Fruit fly (Drosophila melanogaster): ENCODE data around the gene CG6048.
"Not testable (repeated sequence)": the region's sequence is repeated elsewhere in the genome, so short reads cannot be mapped to it uniquely, and the experiment has no call there.

Gene CG6048

DNA sequence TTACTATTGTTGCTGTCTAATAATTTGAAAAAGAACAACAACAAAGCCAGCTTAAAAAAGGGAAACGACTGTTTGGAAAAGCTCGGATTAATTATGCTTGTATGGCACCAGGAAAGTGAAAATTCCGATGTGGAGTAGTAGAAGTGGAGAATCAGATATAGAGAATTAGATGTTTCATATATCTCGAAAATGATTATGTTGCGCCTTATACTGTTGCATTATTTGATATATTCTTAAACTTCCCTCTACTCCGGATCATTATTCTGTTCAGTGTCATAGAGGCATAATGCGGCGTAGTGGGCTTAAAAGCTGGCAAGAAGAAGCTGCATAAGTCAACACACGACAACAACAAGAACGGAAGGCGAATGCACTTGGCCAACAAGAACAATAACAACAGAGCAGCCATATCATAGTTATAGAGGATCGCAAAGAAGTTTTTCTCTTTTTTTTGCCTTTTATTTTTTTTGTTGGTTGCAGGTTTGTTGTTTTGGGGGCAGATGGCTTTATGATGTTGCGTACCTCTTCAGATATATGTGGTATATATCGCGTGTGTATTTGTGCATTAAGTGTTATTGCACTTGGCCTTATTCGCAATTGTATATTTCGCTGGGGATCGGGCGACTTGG, 26.5 kb upstream of the CG6048 start:
- no peak for TF ChIP-seq noc (tag; optimal IDR thresholded peaks at IDR 0.05)

DNA sequence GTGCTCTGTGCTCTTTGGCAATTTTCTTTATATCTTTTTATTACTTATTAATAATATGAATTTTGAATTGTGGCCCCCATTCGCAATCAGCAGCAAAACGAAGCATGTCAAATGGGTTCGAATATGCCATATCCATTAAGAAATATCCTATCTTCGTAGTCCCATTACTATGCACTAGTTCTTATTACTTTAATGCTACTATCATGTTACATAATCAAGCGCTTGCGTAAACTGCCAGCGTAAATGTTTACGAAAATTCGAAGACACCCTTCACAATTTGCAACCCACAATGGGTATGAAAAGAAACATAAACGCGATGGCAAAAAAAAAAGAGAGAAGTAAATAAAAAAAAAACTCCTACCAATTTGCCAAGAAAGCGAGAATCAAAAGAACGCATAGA, 25.6 kb upstream of the CG6048 start:
- TF ChIP-seq noc (tag; optimal IDR thresholded peaks at IDR 0.05): peak; percentile 7

DNA sequence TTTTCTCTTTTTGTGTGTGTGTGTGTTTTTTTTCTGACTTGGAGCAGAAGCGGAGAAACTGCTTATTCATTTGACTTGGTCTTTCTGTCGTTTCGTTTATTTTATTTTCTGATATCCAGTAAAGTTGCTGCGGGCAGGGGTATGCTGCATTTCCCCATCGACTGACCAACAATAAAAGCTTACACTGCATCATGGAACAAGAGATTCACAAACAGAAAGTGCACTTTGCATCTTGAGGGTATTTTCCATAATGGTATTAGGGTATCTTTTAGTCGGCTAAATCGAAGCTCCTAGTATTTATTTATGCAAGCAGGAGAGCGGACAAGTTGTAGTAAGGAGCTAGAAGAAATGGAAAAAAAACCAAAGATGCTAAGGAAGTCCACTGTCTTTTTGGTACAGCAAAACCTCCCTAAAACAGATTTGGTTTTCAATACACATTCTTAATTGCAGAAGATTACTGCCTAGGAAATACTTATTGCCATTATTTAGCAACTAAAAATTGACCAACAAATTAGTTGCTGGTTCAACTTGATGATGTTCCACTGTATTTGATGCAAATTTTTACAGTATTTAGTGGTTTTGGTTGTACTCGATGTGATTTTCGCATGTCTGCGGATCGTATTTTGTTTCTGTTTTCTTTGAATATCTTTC, 19.9 kb upstream of the CG6048 start:
- peak; percentile 27 for TF ChIP-seq noc (tag; optimal IDR thresholded peaks at IDR 0.05)

DNA sequence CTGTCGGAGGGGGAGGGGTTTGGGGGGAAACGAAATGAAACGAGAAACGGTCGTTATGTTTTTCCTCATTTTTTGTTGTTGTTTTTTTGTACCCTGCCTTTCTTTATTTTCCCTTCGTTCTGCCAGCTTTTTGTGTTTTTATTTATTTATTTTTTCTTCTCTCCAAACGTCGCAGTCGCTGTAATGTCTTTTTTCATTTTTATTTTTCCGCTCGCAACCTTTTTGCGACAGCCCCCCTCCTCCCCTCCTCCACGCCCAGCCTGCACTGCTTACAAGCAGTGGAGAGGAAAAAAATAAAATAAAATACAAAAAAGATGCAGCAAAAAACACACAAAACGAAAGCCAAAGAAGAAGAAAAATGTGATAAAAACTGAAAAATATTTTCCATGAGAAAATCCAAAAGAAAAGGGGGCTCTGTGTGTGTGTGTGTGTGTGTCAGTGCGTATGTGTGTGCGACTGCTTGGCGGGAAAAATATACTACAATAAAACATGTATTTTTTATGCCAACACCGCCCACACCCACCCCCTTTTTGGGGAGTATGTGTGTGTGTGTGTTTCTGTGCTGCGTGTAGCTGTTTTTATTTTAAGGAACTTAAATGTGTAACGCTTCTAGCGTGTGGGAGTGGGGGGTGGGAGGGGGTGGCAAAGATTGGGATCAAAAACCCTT, 17.2 kb upstream of the CG6048 start:
- TF ChIP-seq noc (tag; optimal IDR thresholded peaks at IDR 0.05): no peak

DNA sequence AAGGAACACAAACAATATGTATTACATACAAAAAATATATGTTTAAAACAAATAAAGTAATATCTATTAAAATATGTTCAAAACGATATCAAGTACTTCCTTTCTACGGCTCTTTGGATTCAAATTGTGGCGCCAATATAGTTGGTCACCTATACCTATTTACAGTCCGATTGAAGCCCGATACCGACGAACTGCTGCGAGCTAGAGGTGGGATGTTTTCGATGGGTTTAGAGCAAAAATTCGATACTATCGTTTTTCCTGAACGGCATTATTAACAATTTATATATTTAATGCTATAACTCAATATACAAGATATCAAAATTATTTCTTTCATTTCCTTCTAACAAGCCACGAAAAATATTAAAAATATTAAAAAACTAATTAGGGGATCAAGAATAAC, 10.5 kb upstream of the CG6048 start:
- TF ChIP-seq noc (tag; optimal IDR thresholded peaks at IDR 0.05): no peak

- TF ChIP-seq noc (tag; optimal IDR thresholded peaks at IDR 0.05): not testable (repeated sequence)
Observed at dm6 chrX:5942306-5942705, 10.1 kb upstream of the CG6048 start, which contains the start of gene CG12728. Gene CG12728 (plus strand): TSS chrX:5942606.

DNA sequence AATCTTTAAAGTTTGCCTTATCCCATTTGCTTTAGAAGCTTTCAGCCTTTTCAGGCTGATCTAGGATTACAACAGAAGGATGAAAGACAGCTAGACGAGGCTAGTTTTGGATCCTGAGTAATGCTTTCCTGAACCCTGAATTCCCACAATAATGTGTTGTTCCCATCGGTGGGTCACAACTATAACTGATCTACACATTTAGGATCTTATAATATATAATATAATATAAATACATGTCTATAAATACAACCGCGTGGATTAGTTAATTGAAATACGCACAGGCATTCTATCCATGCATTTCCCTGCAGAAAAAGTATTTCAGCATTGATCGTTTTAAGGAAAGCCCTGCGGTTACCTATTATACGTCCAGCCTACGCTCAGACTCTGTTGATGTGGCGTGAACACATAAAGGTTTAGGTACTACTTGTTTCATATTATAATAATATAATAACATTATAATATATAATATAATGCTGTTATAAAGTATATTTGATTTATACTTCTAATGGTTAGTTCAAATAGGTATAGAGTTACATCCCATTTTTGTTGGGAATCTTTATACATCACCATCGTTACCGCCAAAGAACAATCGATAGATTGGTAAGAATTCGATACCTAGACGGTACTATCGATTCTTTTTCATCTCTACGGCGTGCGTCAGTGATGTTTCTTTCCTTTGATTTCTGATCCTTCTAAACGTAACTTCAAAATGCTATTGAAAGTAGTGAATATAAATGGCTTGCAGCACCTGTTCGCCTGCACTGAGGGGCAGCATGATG, 7.1 kb upstream of the CG6048 start, which contains the start of gene CG32756:
Gene CG32756 (plus strand): TSS at position 631 of the 779 bp plus-strand sequence.
- not testable (repeated sequence) for TF ChIP-seq noc (tag; optimal IDR thresholded peaks at IDR 0.05)

DNA sequence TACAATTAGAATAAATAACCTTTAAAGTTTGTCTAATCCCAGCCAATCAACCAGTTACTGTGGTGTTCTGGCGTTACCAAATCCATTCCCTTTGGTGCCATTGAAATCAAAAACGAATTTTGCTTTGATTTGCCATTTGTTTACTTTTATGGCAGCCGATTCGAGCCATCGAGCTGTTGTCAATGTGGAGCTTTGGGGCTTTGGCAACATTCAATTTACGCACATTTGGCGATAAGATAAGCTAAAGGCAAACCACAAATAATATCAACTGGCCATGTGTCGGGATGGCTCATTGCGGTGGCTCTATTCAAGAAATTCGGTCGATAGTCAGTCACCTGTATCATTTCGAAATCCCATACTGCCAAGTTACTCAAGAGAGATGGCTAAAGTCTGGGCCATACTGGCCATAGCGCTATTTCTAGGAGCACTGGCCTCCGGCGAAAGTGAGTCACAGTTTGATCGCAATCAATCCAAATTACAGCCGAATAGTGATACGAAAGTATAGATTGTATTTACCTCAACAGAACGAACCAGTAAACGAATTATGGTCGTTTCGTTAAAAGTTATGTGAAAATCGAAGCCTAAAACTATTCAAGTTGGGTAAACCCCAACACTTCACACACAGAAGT, 4.4 kb upstream of the CG6048 start, which contains the start of gene CG6041:
Gene CG6041 (plus strand): TSS at position 291 of the 629 bp plus-strand sequence.
- TF ChIP-seq noc (tag; optimal IDR thresholded peaks at IDR 0.05): peak; percentile 30

DNA sequence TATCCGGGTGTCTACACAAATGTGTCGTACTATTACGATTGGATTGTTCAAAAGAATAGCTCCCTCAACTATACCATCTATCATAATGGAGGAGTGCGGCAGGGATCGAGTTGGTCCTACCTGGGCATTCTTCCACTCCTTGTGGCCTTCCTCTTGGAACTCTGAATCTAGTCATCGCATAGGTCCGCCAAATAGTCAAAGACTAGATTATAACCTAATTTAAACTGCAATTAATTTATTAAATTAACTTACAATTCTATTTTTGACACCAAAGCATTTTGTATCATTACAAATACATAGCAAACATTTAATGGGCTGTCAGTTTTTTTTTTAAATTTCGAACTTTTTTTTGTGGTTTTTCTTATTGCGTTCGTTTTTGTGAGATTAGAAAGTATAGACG, 2.4 kb upstream of the CG6048 start, which contains the start of gene CG32755:
Gene CG32755 (plus strand): TSS at position 301 of the 400 bp plus-strand sequence.
- TF ChIP-seq noc (tag; optimal IDR thresholded peaks at IDR 0.05): no peak

dm6 chrX:5955207-5955679, 2.9 kb downstream of the CG6048 start, which contains the start of gene CG6067:
Gene CG6067 (plus strand): TSS chrX:5955629.
- TF ChIP-seq noc (tag; optimal IDR thresholded peaks at IDR 0.05): no peak

DNA sequence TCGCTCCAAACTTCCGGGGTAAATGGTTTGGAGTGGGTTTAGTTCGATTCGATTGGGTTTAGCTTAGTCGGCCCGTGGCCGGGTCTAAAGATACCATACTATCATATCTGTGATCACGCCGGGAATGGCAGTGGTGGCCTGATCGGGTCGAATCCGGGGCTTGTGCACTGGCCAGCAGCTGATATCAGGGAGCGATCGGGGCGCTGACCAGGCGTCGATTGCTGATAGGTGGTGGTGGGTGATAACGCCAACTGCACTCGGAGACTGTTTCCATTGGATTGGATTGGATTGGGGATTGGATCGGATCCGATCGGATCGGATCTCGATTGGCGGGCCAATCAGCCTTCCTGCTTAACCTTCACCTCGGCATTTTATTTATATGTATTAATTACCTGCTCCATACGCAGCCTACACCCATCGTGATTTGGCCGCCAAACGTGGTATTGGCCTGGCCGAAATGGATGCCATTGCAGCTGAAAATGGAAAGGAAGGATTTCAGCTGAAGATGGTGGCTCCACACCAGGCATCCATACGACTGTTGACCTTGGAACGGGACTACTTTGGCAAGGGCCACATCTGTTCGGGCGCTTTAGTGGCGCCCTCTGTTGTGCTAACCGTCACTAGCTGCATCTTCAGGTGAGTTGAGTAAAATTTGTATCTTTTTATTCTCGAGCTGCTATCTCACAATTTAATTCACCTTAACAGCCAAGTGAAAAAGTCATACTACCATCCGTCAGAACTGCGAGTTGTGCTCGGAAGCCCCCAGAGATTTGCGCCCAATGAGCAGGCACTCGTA, 4.5 kb downstream of the CG6048 start:
- no peak for TF ChIP-seq noc (tag; optimal IDR thresholded peaks at IDR 0.05)

dm6 chrX:5964169-5964686, 11.9 kb downstream of the CG6048 start:
- no peak for TF ChIP-seq noc (tag; optimal IDR thresholded peaks at IDR 0.05)

- no peak for TF ChIP-seq noc (tag; optimal IDR thresholded peaks at IDR 0.05)
Observed at dm6 chrX:5965517-5966397, 13.4 kb downstream of the CG6048 start, which contains the start of gene Grip. Gene Grip (plus strand): TSS chrX:5966279.
